Worm (Caenorhabditis elegans) whole organism, early embryonic: ENCODE data around the gene spe-6.

ENCODE experiments used
- B0310.2 ChIP-seq: sonication (generic microtip); optimal IDR thresholded peaks from 2 replicates; lab custom pipeline; 2016; ENCODE audit warnings: mild to moderate bottlenecking, missing genetic modification characterization, missing compliant biosample characterization
- F13C5.2 ChIP-seq: sonication (generic microtip); optimal IDR thresholded peaks from 2 replicates; lab custom pipeline; 2017; ENCODE audit warnings: mild to moderate bottlenecking, missing genetic modification characterization, inconsistent platforms, missing compliant biosample characterization
- aly-1 ChIP-seq: sonication (generic microtip); optimal IDR thresholded peaks from 2 replicates; lab custom pipeline; 2016; ENCODE audit warnings: missing genetic modification characterization, missing compliant biosample characterization
- ama-1 ChIP-seq: fragments of 150-350 bp; optimal IDR thresholded peaks from 2 replicates; lab custom pipeline; 2014
- ceh-13 ChIP-seq: fragments of 200-800 bp; sonication (Bioruptor generic); optimal IDR thresholded peaks from 2 replicates; lab custom pipeline; 2018; ENCODE audit warnings: mild to moderate bottlenecking, missing genetic modification characterization, missing compliant biosample characterization
- ceh-36 ChIP-seq: sonication (generic microtip); optimal IDR thresholded peaks from 2 replicates; lab custom pipeline; 2016; ENCODE audit warnings: missing genetic modification characterization, inconsistent platforms, missing compliant biosample characterization
- ets-7 ChIP-seq: sonication (generic microtip); optimal IDR thresholded peaks from 2 replicates; lab custom pipeline; 2016; ENCODE audit warnings: missing genotype, missing genetic modification characterization, missing compliant biosample characterization
- flt-1 ChIP-seq: fragments of 200-800 bp; sonication (Bioruptor generic); IDR thresholded peaks from 2 replicates; pipeline ENCODE4 v1.3.6; 2022; ENCODE audit warnings: missing genetic modification characterization, missing compliant biosample characterization
- hmbx-1 ChIP-seq: sonication (generic microtip); optimal IDR thresholded peaks from 2 replicates; lab custom pipeline; 2016; ENCODE audit warnings: mild to moderate bottlenecking, missing genetic modification characterization, missing compliant biosample characterization
- hmg-4 ChIP-seq: fragments of 200-800 bp; sonication (Bioruptor generic); optimal IDR thresholded peaks from 2 replicates; lab custom pipeline; 2018; ENCODE audit warnings: mild to moderate bottlenecking, missing genetic modification characterization, missing compliant biosample characterization
- hnd-1 ChIP-seq: sonication (generic microtip); optimal IDR thresholded peaks from 2 replicates; lab custom pipeline; 2016; ENCODE audit warnings: missing genetic modification characterization, missing compliant biosample characterization
- pes-1 ChIP-seq: fragments of 200-800 bp; sonication (Bioruptor generic); IDR thresholded peaks from 2 replicates; pipeline ENCODE4 v1.3.6; 2022; ENCODE audit warnings: missing genetic modification reagents, missing genetic modification characterization, missing compliant biosample characterization
- scrt-1 ChIP-seq: fragments of 200-800 bp; sonication (Bioruptor generic); IDR thresholded peaks from 2 replicates; pipeline ENCODE4 v1.3.6; 2022; ENCODE audit warnings: missing genetic modification characterization, missing compliant biosample characterization
- sea-1 ChIP-seq: fragments of 200-800 bp; sonication (Bioruptor generic); conservative IDR thresholded peaks from 2 replicates; pipeline ENCODE4 v1.3.6; 2022; ENCODE audit warnings: missing genetic modification characterization, missing compliant biosample characterization
- tbx-11 ChIP-seq: fragments of 200-800 bp; sonication (Bioruptor generic); IDR thresholded peaks from 2 replicates; pipeline ENCODE4 v1.3.6; 2022; ENCODE audit warnings: missing genetic modification characterization, missing compliant biosample characterization
- tbx-37 ChIP-seq: fragments of 200-800 bp; sonication (Bioruptor generic); conservative IDR thresholded peaks from 2 replicates; pipeline ENCODE4 v1.3.6; 2022; ENCODE audit warnings: missing genetic modification reagents, missing genetic modification characterization, missing compliant biosample characterization
- tra-4 ChIP-seq: sonication (generic microtip); optimal IDR thresholded peaks from 2 replicates; lab custom pipeline; 2017; ENCODE audit warnings: missing genetic modification characterization, missing compliant biosample characterization

spe-6 gene

ce11 chrIII:11466420-11467188 is 38.7 kb upstream of the spe-6 start:
- TF ChIP-seq F13C5.2 (no peak), tbx-37 (no peak), hmbx-1 (no peak), pes-1 (GFP tag; lab: Robert Waterston, UW) (no peak), ceh-13 (no peak), aly-1 (tag; lab: Kevin White, UChicago) (peak; percentile 54), scrt-1 (GFP tag; lab: Robert Waterston, UW) (no peak), tbx-11 (GFP tag; lab: Robert Waterston, UW) (no peak)

DNA sequence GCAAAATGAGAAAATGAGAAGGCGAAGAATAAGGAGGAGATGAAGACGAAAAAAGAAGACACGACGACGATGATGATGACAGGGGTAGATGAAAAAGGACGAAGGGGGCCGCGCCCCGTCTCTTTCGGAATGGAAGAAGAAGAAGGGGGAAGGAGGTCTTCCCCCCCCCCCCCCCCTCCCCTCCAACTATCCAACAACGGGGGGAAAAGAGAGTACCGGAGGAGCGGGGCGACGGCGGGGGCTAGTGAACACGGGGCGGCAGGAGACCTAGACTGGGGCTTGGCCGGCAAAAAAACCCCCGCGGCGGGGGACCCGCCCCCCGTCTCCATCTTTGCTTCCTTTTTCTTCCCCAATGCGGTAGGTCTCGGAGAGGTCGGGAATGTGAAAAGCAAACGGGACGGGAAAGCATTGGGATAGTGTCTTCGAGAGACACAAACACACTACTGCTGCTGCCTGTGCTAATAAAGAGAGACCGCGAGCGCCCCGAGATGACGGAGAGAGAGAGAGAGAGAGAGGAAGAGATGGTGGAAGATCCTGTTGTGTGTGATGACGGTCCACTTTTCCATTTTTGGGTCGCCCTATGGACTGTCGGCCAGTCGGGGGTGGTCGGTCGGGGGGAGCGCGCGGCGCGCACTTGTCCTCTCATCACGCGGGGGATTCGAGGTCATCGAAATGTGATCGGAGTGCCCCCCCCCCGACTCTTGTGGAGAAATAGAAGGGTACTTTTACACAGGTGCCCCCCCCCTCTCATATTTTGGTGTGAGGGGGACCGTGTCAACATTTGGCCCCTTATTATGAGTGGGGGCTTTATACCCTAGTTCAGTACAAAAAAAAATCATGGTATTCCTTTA is 37.4 kb upstream of the spe-6 start:
- TF ChIP-seq ama-1 (lab: Kevin White, UChicago) (no peak), hmg-4 (GFP tag; lab: Kevin White, UChicago) (peak; percentile 35), sea-1 (GFP tag; lab: Robert Waterston, UW) (0 out of 2 replicates have a peak, but pooled peaks have one; percentile 17), scrt-1 (GFP tag; lab: Robert Waterston, UW) (0 out of 2 replicates have a peak, but pooled peaks have one; percentile 31)

- TF ChIP-seq sea-1 (GFP tag; lab: Robert Waterston, UW) (no peak), ets-7 (tag; lab: Kevin White, UChicago) (no peak), tbx-37 (no peak), hmbx-1 (no peak), hnd-1 (tag; lab: Kevin White, UChicago) (no peak), aly-1 (tag; lab: Kevin White, UChicago) (no peak), flt-1 (GFP tag; lab: Robert Waterston, UW) (no peak), tbx-11 (GFP tag; lab: Robert Waterston, UW) (no peak), ceh-13 (no peak), scrt-1 (GFP tag; lab: Robert Waterston, UW) (no peak), tra-4 (tag; lab: Kevin White, UChicago) (no peak), ceh-36 (tag; lab: Kevin White, UChicago) (no peak), pes-1 (GFP tag; lab: Robert Waterston, UW) (no peak), F13C5.2 (no peak), ama-1 (lab: Kevin White, UChicago) (no peak), hmg-4 (GFP tag; lab: Kevin White, UChicago) (no peak), B0310.2 (no peak)
Observed at ce11 chrIII:11470311-11470858, 34.9 kb upstream of the spe-6 start, which contains the start of gene bed-2. bed-2 (minus strand) TSS chrIII:11470808.

ce11 chrIII:11471336-11471735 is 34.0 kb upstream of the spe-6 start:
- no peak for TF ChIP-seq aly-1 (tag; lab: Kevin White, UChicago)
- no peak for TF ChIP-seq hmbx-1
- TF ChIP-seq tbx-37: no peak
- TF ChIP-seq sea-1 (GFP tag; lab: Robert Waterston, UW): no peak
- no peak for TF ChIP-seq ceh-36 (tag; lab: Kevin White, UChicago)
- TF ChIP-seq tra-4 (tag; lab: Kevin White, UChicago): no peak

DNA sequence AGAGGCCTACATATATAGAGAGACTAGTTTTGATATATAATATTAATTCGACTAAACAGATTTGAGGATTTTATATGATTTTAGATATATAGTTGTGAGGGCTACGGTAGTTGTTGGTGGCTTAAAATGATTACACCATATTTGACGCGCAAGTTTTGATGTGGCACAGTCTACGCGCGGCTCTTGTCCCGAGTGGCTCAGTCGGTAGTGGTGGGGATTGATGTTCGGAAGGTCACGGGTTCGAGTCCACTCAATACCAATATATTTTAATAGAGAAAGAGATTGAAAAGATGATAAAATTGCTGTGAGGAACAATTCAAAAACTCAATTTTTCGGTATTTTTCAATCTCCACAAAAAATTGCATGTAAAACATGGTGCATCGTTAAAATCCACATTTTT is 32.4 kb upstream of the spe-6 start:
- TF ChIP-seq ceh-36 (tag; lab: Kevin White, UChicago): no peak
- TF ChIP-seq scrt-1 (GFP tag; lab: Robert Waterston, UW): no peak
- no peak for TF ChIP-seq hmg-4 (GFP tag; lab: Kevin White, UChicago)
- TF ChIP-seq hnd-1 (tag; lab: Kevin White, UChicago): no peak
- no peak for TF ChIP-seq B0310.2
- TF ChIP-seq tbx-37: no peak
- no peak for TF ChIP-seq hmbx-1
- no peak for TF ChIP-seq sea-1 (GFP tag; lab: Robert Waterston, UW)
- no peak for TF ChIP-seq F13C5.2
- no peak for TF ChIP-seq pes-1 (GFP tag; lab: Robert Waterston, UW)
- TF ChIP-seq ceh-13: no peak
- no peak for TF ChIP-seq ama-1 (lab: Kevin White, UChicago)
- no peak for TF ChIP-seq flt-1 (GFP tag; lab: Robert Waterston, UW)
- no peak for TF ChIP-seq aly-1 (tag; lab: Kevin White, UChicago)
- TF ChIP-seq ets-7 (tag; lab: Kevin White, UChicago): no peak

DNA sequence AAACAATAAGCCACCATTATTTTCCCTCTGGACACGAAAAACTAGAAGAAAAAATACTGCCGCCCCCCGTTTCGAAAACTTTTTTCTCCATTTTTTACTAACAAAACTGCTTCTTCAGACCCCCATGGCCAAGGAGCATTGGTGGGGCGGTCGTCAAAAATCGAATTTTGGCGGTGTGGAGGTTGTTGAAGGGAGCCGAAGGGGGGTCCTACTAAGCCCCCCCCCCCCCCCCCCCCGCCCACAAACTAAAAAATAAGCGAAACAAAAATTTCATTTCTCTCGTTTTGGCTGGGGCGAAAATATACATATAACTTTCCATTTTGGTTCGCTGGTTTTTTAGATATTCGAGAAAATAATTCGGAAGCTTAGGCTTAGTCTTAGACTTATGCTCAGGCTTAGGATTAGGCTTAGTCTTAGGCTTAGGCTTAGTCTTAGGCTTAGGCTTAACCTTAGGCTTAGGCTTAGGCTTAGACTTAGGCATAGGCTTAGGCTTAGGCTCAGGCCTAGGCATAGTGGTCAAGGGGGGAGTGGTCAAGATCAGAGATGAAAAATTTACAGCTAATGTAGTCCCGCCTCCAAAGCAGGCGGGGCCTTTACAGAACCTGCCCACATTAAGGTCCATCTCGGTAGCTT is 30.5 kb upstream of the spe-6 start:
- TF ChIP-seq tbx-37 (no peak), aly-1 (tag; lab: Kevin White, UChicago) (no peak), ets-7 (tag; lab: Kevin White, UChicago) (no peak), ceh-36 (tag; lab: Kevin White, UChicago) (peak; percentile 79), sea-1 (GFP tag; lab: Robert Waterston, UW) (no peak), F13C5.2 (no peak)

ce11 chrIII:11477307-11477706 is 28.0 kb upstream of the spe-6 start:
- no peak for TF ChIP-seq tbx-11 (GFP tag; lab: Robert Waterston, UW)
- no peak for TF ChIP-seq ama-1 (lab: Kevin White, UChicago)
- peak; percentile 31; the same call in 1 of the 2 replicates for TF ChIP-seq scrt-1 (GFP tag; lab: Robert Waterston, UW)
- TF ChIP-seq sea-1 (GFP tag; lab: Robert Waterston, UW): no peak
- TF ChIP-seq hmg-4 (GFP tag; lab: Kevin White, UChicago): no peak
- no peak for TF ChIP-seq hnd-1 (tag; lab: Kevin White, UChicago)
- no peak for TF ChIP-seq B0310.2
- TF ChIP-seq ceh-36 (tag; lab: Kevin White, UChicago): no peak
- TF ChIP-seq aly-1 (tag; lab: Kevin White, UChicago): no peak
